Worm (Caenorhabditis elegans): ENCODE results near the gene srh-104.

The srh-104 gene

DNA sequence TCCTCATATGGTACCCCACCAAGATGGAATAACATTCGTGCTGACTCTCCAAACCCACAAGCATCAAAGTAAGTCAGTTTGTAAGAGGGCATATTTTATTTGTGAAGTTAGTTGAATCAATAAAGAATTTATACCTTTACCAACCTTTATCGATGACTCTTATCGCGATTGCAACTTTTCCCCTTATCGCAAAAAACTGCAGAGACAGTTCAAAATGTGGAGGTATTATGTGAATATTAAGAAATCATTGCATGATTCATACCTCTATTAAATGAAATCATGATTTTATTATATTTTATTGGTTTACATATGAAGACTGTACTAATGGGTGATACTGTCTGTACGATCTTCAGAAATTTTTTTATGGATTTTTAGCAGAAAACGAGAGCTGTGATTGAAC, 11.8 kb downstream of the srh-104 start, which contains the start of gene gst-22:
gst-22 (minus strand) TSS at position 103 of the 400 bp plus-strand sequence.
- TF ChIP-seq nhr-80 (tag; optimal IDR thresholded peaks at IDR 0.05) (peak; percentile 51), dox-1 (GFP tag; IDR thresholded peaks at IDR 0.05) (no peak), unc-62 (GFP tag; optimal IDR thresholded peaks at IDR 0.05) (no peak), rec-8 (tag; optimal IDR thresholded peaks at IDR 0.05) (no peak), hlh-26 (GFP tag; conservative IDR thresholded peaks at IDR 0.05) (no peak), Y53G8AR.9 (GFP tag; conservative IDR thresholded peaks at IDR 0.05) (no peak)

DNA sequence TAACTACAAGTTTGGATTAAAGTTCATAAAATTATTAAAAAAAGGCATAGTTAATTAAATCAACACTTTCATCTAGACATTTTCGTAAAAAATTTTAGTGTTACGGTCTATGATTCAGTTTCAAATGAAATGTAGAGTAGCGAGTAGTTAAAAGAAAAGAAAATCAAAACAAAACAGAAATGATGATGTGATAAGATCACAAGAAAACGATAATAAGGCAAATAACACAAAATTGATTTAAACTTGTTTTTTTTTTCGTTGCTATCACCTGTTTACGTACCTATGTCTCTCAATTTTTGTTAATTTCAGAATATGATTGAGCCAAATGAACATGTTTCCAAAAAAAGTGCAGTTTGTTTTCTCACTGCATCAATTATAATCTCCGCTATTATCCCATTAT, 14.1 kb downstream of the srh-104 start, which contains the start of the genes F21H7.2 and F21H7.12:
F21H7.2 (minus strand) TSS at position 101 of the 400 bp plus-strand sequence.
F21H7.12 (plus strand) TSS at position 270 of the 400 bp plus-strand sequence.
- TF ChIP-seq nfya-1 (tag; optimal IDR thresholded peaks at IDR 0.05; ENCODE audit: borderline replicate concordance, insufficient read depth) (no peak), ama-1 (optimal IDR thresholded peaks at IDR 0.05) (no peak), ama-1 (GFP tag; optimal IDR thresholded peaks at IDR 0.05) (no peak)

DNA sequence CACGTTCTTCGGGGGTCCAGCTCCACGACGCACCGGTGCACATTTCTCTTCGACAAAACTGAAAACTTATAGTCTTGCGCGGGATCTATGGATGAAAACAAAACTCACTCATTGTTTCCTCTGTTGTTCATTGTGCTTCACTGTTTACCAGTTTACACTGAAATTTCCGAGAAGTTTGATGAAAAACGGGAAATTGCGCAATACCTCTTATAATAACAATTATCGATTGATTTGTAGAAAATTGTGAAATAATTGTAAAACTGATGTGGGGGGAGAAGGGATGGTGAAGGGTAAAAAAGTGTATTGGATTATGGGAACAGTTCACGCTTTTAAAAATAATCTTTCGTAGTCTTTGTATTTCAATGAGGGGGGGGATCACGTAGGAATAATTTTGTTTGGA, 14.5 kb downstream of the srh-104 start:
- TF ChIP-seq nfya-2 (GFP tag; IDR thresholded peaks at IDR 0.05) (no peak), akir-1 (GFP tag; optimal IDR thresholded peaks at IDR 0.05) (no peak), hrde-1 (tag; optimal IDR thresholded peaks at IDR 0.05; ENCODE audit: borderline replicate concordance) (no peak), him-1 (tag; optimal IDR thresholded peaks at IDR 0.05) (no peak), F33H1.4 (GFP tag; IDR thresholded peaks at IDR 0.05) (no peak), Y79H2A.3 (GFP tag; conservative IDR thresholded peaks at IDR 0.05) (no peak), snpc-1.1 (tag; optimal IDR thresholded peaks at IDR 0.05; ENCODE audit: insufficient read depth) (no peak), F57C9.4 (tag; optimal IDR thresholded peaks at IDR 0.05) (no peak), sptf-2 (GFP tag; optimal IDR thresholded peaks at IDR 0.05) (no peak), F37B4.10 (GFP tag; IDR thresholded peaks at IDR 0.05) (no peak), bed-2 (GFP tag; IDR thresholded peaks at IDR 0.05) (no peak), ceh-91 (GFP tag; IDR thresholded peaks at IDR 0.05) (no peak)

DNA sequence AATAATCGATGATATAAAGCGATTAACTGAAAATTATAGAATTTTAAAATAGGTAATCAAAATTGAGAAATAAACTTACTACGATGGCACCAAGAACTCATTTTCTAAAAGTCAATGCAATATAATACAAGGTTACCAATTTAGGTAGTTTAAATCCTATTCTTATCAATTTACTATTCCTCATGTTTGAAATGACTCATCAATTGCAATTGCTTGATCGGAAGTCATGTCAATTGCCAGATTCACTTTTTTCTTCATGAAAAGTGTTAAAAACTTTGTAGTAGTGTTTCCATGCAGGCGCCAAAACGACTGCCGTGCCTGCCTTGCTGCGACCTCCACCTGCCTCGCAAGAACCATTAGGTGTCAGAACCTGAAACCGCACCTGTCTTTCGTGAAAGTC, 17.4 kb downstream of the srh-104 start, which contains the start of gene F11A5.13:
F11A5.13 (minus strand) TSS at position 101 of the 400 bp plus-strand sequence.
- TF ChIP-seq ceh-91 (GFP tag; IDR thresholded peaks at IDR 0.05) (no peak), madf-6 (GFP tag; IDR thresholded peaks at IDR 0.05) (no peak), ceh-27 (GFP tag; optimal IDR thresholded peaks at IDR 0.05) (no peak), attf-3 (GFP tag; conservative IDR thresholded peaks at IDR 0.05) (no peak), fkh-3 (tag; optimal IDR thresholded peaks at IDR 0.05) (no peak), egrh-3 (GFP tag; IDR thresholded peaks at IDR 0.05) (no peak), F10E7.11 (tag; optimal IDR thresholded peaks at IDR 0.05) (no peak), rec-8 (tag; optimal IDR thresholded peaks at IDR 0.05) (no peak), B0035.1 (tag; optimal IDR thresholded peaks at IDR 0.05) (no peak), Y53G8AR.9 (GFP tag; conservative IDR thresholded peaks at IDR 0.05) (no peak), let-526 (GFP tag; IDR thresholded peaks at IDR 0.05) (no peak), chd-7 (tag; optimal IDR thresholded peaks at IDR 0.05) (no peak), lsl-1 (GFP tag; optimal IDR thresholded peaks at IDR 0.05) (no peak), xnd-1 (tag; optimal IDR thresholded peaks at IDR 0.05) (no peak), repo-1 (tag; optimal IDR thresholded peaks at IDR 0.05) (no peak), ets-4 (GFP tag; optimal IDR thresholded peaks at IDR 0.05) (no peak), pha-4 (tag; optimal IDR thresholded peaks at IDR 0.05) (no peak), C06A6.2 (GFP tag; conservative IDR thresholded peaks at IDR 0.05) (no peak), pbrm-1 (GFP tag; IDR thresholded peaks at IDR 0.05) (no peak)

Measured in whole organism, young adult.